Fruit fly (Drosophila melanogaster): Measurements from ENCODE around the gene wts.
A peak's percentile ranks its signal among the peaks of the same experiment; 100 is the strongest.

wts gene

DNA sequence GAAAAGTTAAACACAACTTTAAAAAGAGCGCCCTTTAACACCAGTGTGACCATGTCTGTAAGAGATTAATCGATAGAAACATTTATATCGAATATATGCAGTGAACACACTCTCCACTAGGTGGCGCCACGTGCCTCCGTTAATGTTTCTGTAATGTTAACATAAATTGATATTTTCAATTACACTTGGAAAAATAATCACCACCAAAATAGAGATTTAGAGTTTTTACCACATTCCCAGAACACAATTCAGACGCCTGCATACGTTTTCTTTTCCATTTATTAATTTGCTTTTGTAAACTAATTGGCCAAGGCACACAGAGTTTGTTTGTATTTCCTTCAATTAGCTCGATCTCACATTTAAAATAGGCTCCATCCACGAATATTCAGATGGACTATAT is 17.1 kb downstream of the wts start (continued):
- TF ChIP-seq hkb (optimal IDR thresholded peaks at IDR 0.05), result no peak
- TF ChIP-seq hkb (GFP tag; IDR thresholded peaks at IDR 0.05), result peak; percentile 75
- peak; percentile 49 for TF ChIP-seq Xbp1 (GFP tag; optimal IDR thresholded peaks at IDR 0.05)
- TF ChIP-seq Bdp1 (GFP tag; optimal IDR thresholded peaks at IDR 0.05), result no peak
- TF ChIP-seq CG1603 (tag; optimal IDR thresholded peaks at IDR 0.05), result peak; percentile 30
- TF ChIP-seq psq (GFP tag; optimal IDR thresholded peaks at IDR 0.05), result no peak
- TF ChIP-seq HLH54F (GFP tag; optimal IDR thresholded peaks at IDR 0.05), result no peak
- TF ChIP-seq gcm (GFP tag; optimal IDR thresholded peaks at IDR 0.05), result peak; percentile 21
- TF ChIP-seq ap (GFP tag; IDR thresholded peaks at IDR 0.05), result peak; percentile 77
- peak; percentile 69 for TF ChIP-seq CG18262 (tag; optimal IDR thresholded peaks at IDR 0.05)
- TF ChIP-seq Six4 (GFP tag; optimal IDR thresholded peaks at IDR 0.05), result no peak
- TF ChIP-seq CG32772 (GFP tag; IDR thresholded peaks at IDR 0.05), result peak; percentile 26; the same call in 1 of the 2 replicates
- TF ChIP-seq Optix (GFP tag; IDR thresholded peaks at IDR 0.05), result peak; percentile 63
- TF ChIP-seq danr (GFP tag; IDR thresholded peaks at IDR 0.05), result peak; percentile 17; the same call in 1 of the 2 replicates
- peak; percentile 14 for TF ChIP-seq Max (GFP tag; optimal IDR thresholded peaks at IDR 0.05)
- peak; percentile 51; the same call in 2 of the 4 replicates for TF ChIP-seq Dll (GFP tag; IDR thresholded peaks at IDR 0.05; ENCODE audit: partially characterized antibody)
- no peak for TF ChIP-seq CG12299 (tag; optimal IDR thresholded peaks at IDR 0.05)
- TF ChIP-seq sd (tag; optimal IDR thresholded peaks at IDR 0.05), result no peak
- TF ChIP-seq CG9932 (GFP tag; IDR thresholded peaks at IDR 0.05), result peak; percentile 71
- no peak for TF ChIP-seq Elba2 (GFP tag; optimal IDR thresholded peaks at IDR 0.05)
- TF ChIP-seq cato (GFP tag; optimal IDR thresholded peaks at IDR 0.05; ENCODE audit: borderline replicate concordance), result no peak
- peak; percentile 66 for TF ChIP-seq Scr (GFP tag; IDR thresholded peaks at IDR 0.05; ENCODE audit: partially characterized antibody)
- no peak for TF ChIP-seq klu (GFP tag; IDR thresholded peaks at IDR 0.05)
- peak; percentile 67; the same call in 1 of the 2 replicates for TF ChIP-seq CG42726 (GFP tag; IDR thresholded peaks at IDR 0.05; ENCODE audit: partially characterized antibody)
- peak; percentile 64 for TF ChIP-seq sob (GFP tag; IDR thresholded peaks at IDR 0.05)
- peak; percentile 47 for TF ChIP-seq dimm (GFP tag; IDR thresholded peaks at IDR 0.05)
- TF ChIP-seq CG7271 (tag; optimal IDR thresholded peaks at IDR 0.05), result no peak
- TF ChIP-seq abd-A (tag; optimal IDR thresholded peaks at IDR 0.05), result no peak
- TF ChIP-seq Mes4 (GFP tag; optimal IDR thresholded peaks at IDR 0.05), result no peak
- TF ChIP-seq sc (optimal IDR thresholded peaks at IDR 0.05), result no peak
- TF ChIP-seq sc (GFP tag; optimal IDR thresholded peaks at IDR 0.05), result no peak
- TF ChIP-seq ATbp (GFP tag; optimal IDR thresholded peaks at IDR 0.05), result peak; percentile 28
- no peak for TF ChIP-seq nau (GFP tag; optimal IDR thresholded peaks at IDR 0.05)
- peak; percentile 32 for TF ChIP-seq CG17385 (GFP tag; optimal IDR thresholded peaks at IDR 0.05)
- no peak for TF ChIP-seq nmo (GFP tag; optimal IDR thresholded peaks at IDR 0.05)
- TF ChIP-seq nom (GFP tag; optimal IDR thresholded peaks at IDR 0.05), result no peak
- peak; percentile 3 for TF ChIP-seq Side (GFP tag; optimal IDR thresholded peaks at IDR 0.05)
- peak; percentile 40 for TF ChIP-seq CG10267 (tag; optimal IDR thresholded peaks at IDR 0.05)
- TF ChIP-seq CG1602 (GFP tag; optimal IDR thresholded peaks at IDR 0.05), result no peak
- peak; percentile 55; the same call in 1 of the 2 replicates for TF ChIP-seq seq (GFP tag; IDR thresholded peaks at IDR 0.05)
- TF ChIP-seq maf-S (GFP tag; optimal IDR thresholded peaks at IDR 0.05), result peak; percentile 25
- TF ChIP-seq CG12236 (GFP tag; optimal IDR thresholded peaks at IDR 0.05), result no peak
- TF ChIP-seq CkIIα-i1 (GFP tag; IDR thresholded peaks at IDR 0.05), result no peak
- peak in 1 of 2 experiments; percentile 30 for TF ChIP-seq bsh (GFP tag; optimal IDR thresholded peaks at IDR 0.05)
- no peak for TF ChIP-seq CG15479 (GFP tag; optimal IDR thresholded peaks at IDR 0.05)
- TF ChIP-seq crc (GFP tag; optimal IDR thresholded peaks at IDR 0.05), result no peak
- no peak for TF ChIP-seq CG12155 (GFP tag; optimal IDR thresholded peaks at IDR 0.05)
- TF ChIP-seq CG11560 (tag; IDR thresholded peaks at IDR 0.05), result peak; percentile 100
- TF ChIP-seq chif (GFP tag; optimal IDR thresholded peaks at IDR 0.05), result peak in 1 of 2 experiments; percentile 7
- TF ChIP-seq CG31388 (GFP tag; optimal IDR thresholded peaks at IDR 0.05), result no peak
- peak; percentile 85 for TF ChIP-seq CG34422 (GFP tag; IDR thresholded peaks at IDR 0.05)

Measured in whole organism, embryonic.